Fruit fly (Drosophila melanogaster) Kc167 (cell line): Measurements from ENCODE around the gene CG6126.

Experiments used
- Myc ChIP-seq: fragments of >200 bp; optimal IDR thresholded peaks from 2 replicates; lab custom pipeline; 2017; ENCODE audit warnings: missing external identifiers
- Sin3A ChIP-seq: fragments of >200 bp; optimal IDR thresholded peaks from 2 replicates; lab custom pipeline; 2018; ENCODE audit warnings: missing external identifiers
- h ChIP-seq: fragments of >200 bp; optimal IDR thresholded peaks from 3 replicates; lab custom pipeline; 2018; ENCODE audit warnings: missing external identifiers
- insv ChIP-seq: fragments of >200 bp; optimal IDR thresholded peaks from 3 replicates; lab custom pipeline; 2018; ENCODE audit warnings: missing external identifiers
- psq ChIP-seq: fragments of >200 bp; optimal IDR thresholded peaks from 2 replicates; lab custom pipeline; 2017; ENCODE audit warnings: missing external identifiers
- ttk ChIP-seq: sonication (Bioruptor generic); optimal IDR thresholded peaks from 2 replicates; lab custom pipeline; 2017; ENCODE audit warnings: missing external identifiers

CG6126 gene

DNA sequence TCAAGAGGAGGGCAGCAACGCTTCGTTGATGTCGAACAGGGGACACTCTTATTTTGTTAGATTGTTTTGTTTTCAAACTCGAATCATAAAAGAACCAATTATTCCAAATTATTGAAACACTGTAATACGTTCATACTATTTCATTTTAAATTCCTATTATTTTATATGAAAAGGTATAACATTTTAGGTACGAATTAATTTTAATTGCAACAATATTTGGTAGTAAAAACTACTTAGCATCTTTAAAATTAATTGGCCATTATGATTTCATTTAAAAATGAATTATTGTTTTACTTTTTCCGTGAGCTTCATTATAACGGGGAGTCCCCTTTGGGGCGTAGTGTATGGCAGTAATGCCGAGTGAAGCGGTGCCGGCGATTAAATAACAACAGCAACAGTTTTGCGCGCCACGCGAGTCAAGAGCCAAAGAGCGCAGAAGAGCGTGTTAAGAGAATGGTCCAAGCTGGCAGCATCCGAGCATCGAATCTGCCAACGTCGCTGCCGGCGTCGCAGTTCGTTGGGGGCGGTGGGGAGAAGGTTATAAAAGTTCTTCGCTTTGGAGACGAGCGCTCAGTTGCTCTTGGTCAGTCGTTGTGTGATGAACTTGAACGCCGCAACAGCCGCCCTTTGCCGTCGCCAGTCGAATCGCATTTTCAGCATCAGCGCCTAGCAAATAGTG lies 45.2 kb downstream of the CG6126 start:
- no peak for TF ChIP-seq h (lab: Kevin White, UChicago)
- TF ChIP-seq psq (lab: Kevin White, UChicago) = no peak
- no peak for TF ChIP-seq insv (lab: Kevin White, UChicago)
- no peak for TF ChIP-seq ttk
- TF ChIP-seq Sin3A = no peak
- TF ChIP-seq Myc (lab: Kevin White, UChicago) = no peak

DNA sequence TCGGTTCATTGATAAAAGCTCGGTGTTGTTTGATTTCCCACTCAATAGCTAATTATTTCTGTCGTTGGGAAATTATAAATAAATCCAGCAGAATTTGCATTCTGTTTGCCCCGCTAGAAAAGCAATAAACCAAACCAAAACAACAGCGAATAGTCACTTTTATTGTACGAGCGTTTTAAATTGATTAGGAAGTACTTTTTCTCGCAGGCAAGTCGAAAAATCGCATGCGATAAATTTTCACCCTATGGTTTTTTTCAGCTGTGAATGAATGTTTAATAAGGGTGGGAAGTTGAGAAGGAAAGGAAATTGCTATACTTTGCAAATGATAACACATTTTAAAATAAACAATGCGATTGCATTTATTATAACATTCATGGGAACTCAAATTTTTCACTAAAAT lies 46.9 kb downstream of the CG6126 start:
- TF ChIP-seq Myc (lab: Kevin White, UChicago) = no peak
- no peak for TF ChIP-seq ttk
- no peak for TF ChIP-seq psq (lab: Kevin White, UChicago)
- TF ChIP-seq h (lab: Kevin White, UChicago) = no peak
- no peak for TF ChIP-seq Sin3A
- no peak for TF ChIP-seq insv (lab: Kevin White, UChicago)

DNA sequence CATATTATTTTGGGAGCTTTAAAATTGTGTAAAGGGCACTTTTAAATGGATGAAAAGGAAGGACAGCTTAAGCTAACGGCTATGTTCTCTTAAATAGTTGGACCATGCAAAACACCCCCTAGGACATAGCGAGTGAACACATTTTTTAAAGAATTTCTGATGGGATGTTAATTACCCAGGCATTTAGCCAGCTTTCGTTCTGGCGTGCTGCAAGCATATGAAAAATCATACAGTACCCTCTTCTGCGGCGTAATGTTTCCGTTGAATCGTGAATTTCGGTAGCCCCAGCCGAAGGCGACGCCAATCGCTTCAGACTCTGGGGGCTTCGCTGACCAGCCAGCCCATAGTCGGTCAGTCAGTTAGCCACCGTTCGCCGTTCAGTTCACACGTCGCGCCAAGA lies 48.2 kb downstream of the CG6126 start, which contains the start of gene CG6006:
Gene CG6006, plus strand, starts transcription at position 301 of the 400 bp plus-strand sequence.
- no peak for TF ChIP-seq ttk
- no peak for TF ChIP-seq Myc (lab: Kevin White, UChicago)
- no peak for TF ChIP-seq h (lab: Kevin White, UChicago)
- no peak for TF ChIP-seq psq (lab: Kevin White, UChicago)
- no peak for TF ChIP-seq insv (lab: Kevin White, UChicago)
- no peak for TF ChIP-seq Sin3A

DNA sequence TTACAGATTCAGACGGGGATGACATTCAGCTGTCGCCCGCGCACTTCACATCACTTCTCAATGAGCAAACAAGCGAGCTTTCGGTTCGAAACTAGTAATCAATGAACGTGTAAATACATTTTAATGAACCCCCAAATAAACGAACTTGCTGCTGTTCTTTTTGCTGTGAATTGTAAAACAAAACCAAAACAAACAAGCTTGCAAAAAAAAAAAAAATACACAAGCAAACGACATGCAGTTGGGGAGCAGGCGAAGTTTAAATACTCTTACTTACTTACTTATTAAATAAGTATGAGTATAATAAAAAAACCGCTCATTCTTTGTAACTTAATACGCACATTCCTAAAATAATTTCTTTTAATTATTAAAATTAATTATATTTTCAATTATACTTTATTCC lies 48.6 kb downstream of the CG6126 start:
- TF ChIP-seq ttk (no peak), insv (lab: Kevin White, UChicago) (no peak), psq (lab: Kevin White, UChicago) (no peak), h (lab: Kevin White, UChicago) (no peak), Sin3A (no peak), Myc (lab: Kevin White, UChicago) (no peak)

DNA sequence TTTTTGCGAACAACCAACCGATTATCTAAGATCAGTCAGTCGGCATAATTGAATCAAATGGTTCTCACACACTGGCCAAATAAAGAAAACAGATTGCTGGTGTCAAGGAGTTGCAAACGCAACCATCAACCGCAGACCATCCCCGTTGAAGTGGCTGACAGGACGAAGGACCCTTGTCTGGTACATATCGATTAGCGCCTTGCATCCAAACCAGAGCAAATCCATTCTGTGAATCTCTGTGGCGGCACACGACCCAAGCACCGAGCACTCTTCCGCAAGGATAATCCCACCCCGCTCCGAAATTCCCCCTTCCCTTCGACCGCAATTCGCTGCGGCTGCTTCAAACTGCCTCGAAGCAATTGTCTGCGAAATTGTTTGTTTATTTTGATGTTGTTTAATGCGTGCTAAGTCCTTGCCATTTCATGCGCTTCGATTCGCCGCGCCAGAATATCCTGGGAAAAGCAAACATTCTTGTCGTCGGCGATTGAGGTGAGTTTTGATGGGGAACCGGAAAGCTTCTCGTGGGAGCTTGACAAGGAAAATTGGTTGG lies 49.5 kb downstream of the CG6126 start:
- TF ChIP-seq h (lab: Kevin White, UChicago) (no peak), Sin3A (no peak), Myc (lab: Kevin White, UChicago) (no peak), insv (lab: Kevin White, UChicago) (no peak), ttk (no peak), psq (lab: Kevin White, UChicago) (no peak)

DNA sequence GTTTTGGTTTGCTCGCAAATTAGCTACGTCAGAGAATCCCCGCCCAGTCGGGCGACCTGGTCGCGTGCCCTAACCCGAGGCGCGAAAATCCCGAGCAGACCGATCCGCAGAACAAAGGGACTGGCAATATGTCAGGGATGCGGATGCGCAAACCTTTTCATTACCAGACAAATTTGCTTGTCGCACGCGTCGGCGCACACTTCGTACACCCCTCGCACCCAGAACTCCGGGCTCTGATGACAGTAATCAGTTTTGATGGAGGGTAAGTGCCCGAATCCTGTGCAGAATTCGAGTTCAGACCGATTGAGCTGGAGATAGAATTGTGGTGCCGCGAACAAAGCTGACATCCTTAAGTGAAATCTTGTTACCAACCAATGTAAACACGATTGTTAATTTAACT lies 50.5 kb downstream of the CG6126 start:
- TF ChIP-seq h (lab: Kevin White, UChicago) (no peak), Sin3A (no peak), psq (lab: Kevin White, UChicago) (no peak), insv (lab: Kevin White, UChicago) (no peak), Myc (lab: Kevin White, UChicago) (no peak), ttk (no peak)

DNA sequence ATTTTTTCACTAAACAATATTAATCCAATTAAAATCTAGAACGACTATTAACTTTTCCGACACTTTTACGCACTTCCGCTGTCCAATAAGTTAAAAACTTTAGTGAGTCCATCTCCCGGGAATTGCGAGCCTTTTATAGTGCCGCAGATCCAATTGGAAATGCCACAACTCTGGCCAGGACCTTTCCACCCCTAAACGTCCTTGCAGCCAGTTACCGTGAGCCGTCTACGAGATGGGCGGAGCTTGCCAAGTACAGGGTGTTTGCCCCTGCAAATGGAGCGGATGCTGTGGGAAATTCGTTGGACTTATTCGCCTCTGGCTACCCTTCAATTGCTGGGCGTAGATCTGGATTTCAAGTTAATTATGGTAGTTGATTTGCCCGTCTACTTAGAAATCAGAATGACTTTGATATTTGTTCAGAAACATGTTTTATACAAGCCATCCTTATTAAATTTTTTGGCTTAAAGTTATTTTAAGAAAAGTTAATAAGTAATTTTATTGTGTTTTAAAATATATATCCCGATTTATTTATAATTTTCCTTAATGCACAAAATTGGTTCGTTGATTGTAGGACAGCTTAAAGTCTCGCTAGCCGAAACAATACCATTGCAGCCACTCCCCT lies 51.5 kb downstream of the CG6126 start, which contains the start of gene Fer2:
Gene Fer2, minus strand, starts transcription at position 74 of the 622 bp plus-strand sequence.
- TF ChIP-seq h (lab: Kevin White, UChicago) (no peak), ttk (no peak), insv (lab: Kevin White, UChicago) (no peak), Myc (lab: Kevin White, UChicago) (no peak), psq (lab: Kevin White, UChicago) (no peak), Sin3A (no peak)

DNA sequence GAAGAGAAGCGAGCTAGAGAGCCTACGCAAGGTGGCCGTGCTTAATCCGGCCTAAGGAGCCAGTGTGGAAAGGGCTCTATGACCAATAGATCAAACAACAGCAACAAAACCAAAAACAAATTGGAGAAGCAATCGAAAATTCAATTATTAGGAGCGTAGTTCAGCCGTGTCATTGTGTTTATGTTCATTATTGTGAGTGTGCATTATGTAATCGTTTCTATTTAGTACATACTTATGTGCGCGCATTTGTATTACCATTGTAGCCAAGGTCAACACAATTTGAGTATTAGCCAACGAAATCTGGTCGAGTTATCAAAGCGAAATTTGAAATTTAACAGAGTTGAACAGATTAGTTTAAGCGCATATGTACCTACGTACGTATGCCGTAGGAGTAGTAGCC lies 54.2 kb downstream of the CG6126 start:
- no peak for TF ChIP-seq Myc (lab: Kevin White, UChicago)
- no peak for TF ChIP-seq insv (lab: Kevin White, UChicago)
- no peak for TF ChIP-seq Sin3A
- no peak for TF ChIP-seq ttk
- TF ChIP-seq psq (lab: Kevin White, UChicago) = no peak
- TF ChIP-seq h (lab: Kevin White, UChicago) = no peak
